Worm (Caenorhabditis elegans) whole organism, late embryonic: Measurements from ENCODE around the gene nlp-7.
A peak's percentile ranks its signal among the peaks of the same experiment; 100 is the strongest.

Experiments
- C08G9.2 ChIP-seq: sonication (generic microtip); optimal IDR thresholded peaks from 2 replicates; lab custom pipeline; 2016; ENCODE audit warnings: mild to moderate bottlenecking, missing genetic modification characterization, moderate library complexity, missing compliant biosample characterization
- C38D4.7 ChIP-seq: fragments of 200-800 bp; sonication (Bioruptor generic); optimal IDR thresholded peaks from 2 replicates; lab custom pipeline; 2018; ENCODE audit warnings: mild to moderate bottlenecking, missing genetic modification characterization, moderate library complexity, missing compliant biosample characterization
- F13H6.1 ChIP-seq: sonication (generic microtip); optimal IDR thresholded peaks from 2 replicates; lab custom pipeline; 2016; ENCODE audit warnings: missing genetic modification characterization, missing compliant biosample characterization
- K02D7.2 ChIP-seq: sonication (generic microtip); optimal IDR thresholded peaks from 2 replicates; lab custom pipeline; 2017; ENCODE audit warnings: mild to moderate bottlenecking, missing genetic modification characterization, missing compliant biosample characterization
- K09A11.1 ChIP-seq: sonication (generic microtip); optimal IDR thresholded peaks from 2 replicates; lab custom pipeline; 2017; ENCODE audit warnings: antibody characterized with exemption, mild to moderate bottlenecking, missing genetic modification characterization, missing compliant biosample characterization; ENCODE audit not compliant: insufficient read depth
- T23F11.4 ChIP-seq: fragments of 200-800 bp; sonication (Bioruptor generic); optimal IDR thresholded peaks from 2 replicates; lab custom pipeline; 2018; ENCODE audit warnings: mild to moderate bottlenecking, missing genetic modification characterization, missing compliant biosample characterization
- Y22D7AL.16 ChIP-seq: sonication (generic microtip); optimal IDR thresholded peaks from 2 replicates; lab custom pipeline; 2016; ENCODE audit warnings: missing genetic modification characterization, missing compliant biosample characterization
- ahr-1 ChIP-seq: sonication (generic microtip); optimal IDR thresholded peaks from 2 replicates; lab custom pipeline; 2016; ENCODE audit warnings: missing genetic modification characterization, missing compliant biosample characterization
- ceh-14 ChIP-seq: sonication (generic microtip); optimal IDR thresholded peaks from 2 replicates; lab custom pipeline; 2016; ENCODE audit warnings: missing genotype, missing genetic modification characterization, missing compliant biosample characterization
- ceh-30 ChIP-seq: fragments of 150-350 bp; optimal IDR thresholded peaks from 2 replicates; lab custom pipeline; 2014; ENCODE audit warnings: missing biosample characterization, missing genetic modification characterization
- ceh-45 ChIP-seq: fragments of 200-800 bp; sonication (Bioruptor generic); IDR thresholded peaks from 2 replicates; pipeline ENCODE4 v1.3.6; 2022; ENCODE audit warnings: missing genetic modification reagents, missing genetic modification characterization, missing compliant biosample characterization
- ceh-48 ChIP-seq: sonication (generic microtip); optimal IDR thresholded peaks from 2 replicates; lab custom pipeline; 2016; ENCODE audit warnings: missing genetic modification characterization, inconsistent platforms, missing compliant biosample characterization
- dve-1 ChIP-seq: sonication (generic microtip); optimal IDR thresholded peaks from 2 replicates; lab custom pipeline; 2017; ENCODE audit warnings: antibody characterized with exemption, mild to moderate bottlenecking, missing genetic modification characterization, missing compliant biosample characterization
- elt-2 ChIP-seq: sonication (generic microtip); optimal IDR thresholded peaks from 2 replicates; lab custom pipeline; 2016; ENCODE audit warnings: missing genetic modification reagents, missing genetic modification characterization, missing compliant biosample characterization
- elt-4 ChIP-seq: sonication (generic microtip); optimal IDR thresholded peaks from 2 replicates; lab custom pipeline; 2016; ENCODE audit warnings: missing genetic modification characterization, missing compliant biosample characterization
- ets-4 ChIP-seq: sonication (generic microtip); optimal IDR thresholded peaks from 2 replicates; lab custom pipeline; 2016; ENCODE audit warnings: missing genetic modification characterization, missing compliant biosample characterization
- eyg-1 ChIP-seq: sonication (generic microtip); optimal IDR thresholded peaks from 2 replicates; lab custom pipeline; 2016; ENCODE audit warnings: missing genotype, missing genetic modification characterization, missing compliant biosample characterization
- hlh-13 ChIP-seq: fragments of 200-800 bp; sonication (Bioruptor generic); optimal IDR thresholded peaks from 2 replicates; lab custom pipeline; 2018; ENCODE audit warnings: mild to moderate bottlenecking, missing genetic modification characterization, missing compliant biosample characterization
- hlh-15 ChIP-seq: sonication (generic microtip); optimal IDR thresholded peaks from 2 replicates; lab custom pipeline; 2016; ENCODE audit warnings: missing genetic modification characterization, missing compliant biosample characterization
- hlh-30 ChIP-seq: sonication (generic microtip); optimal IDR thresholded peaks from 2 replicates; lab custom pipeline; 2017; ENCODE audit warnings: antibody characterized with exemption, missing genetic modification characterization, missing compliant biosample characterization; ENCODE audit not compliant: insufficient read depth
- lin-11 ChIP-seq: fragments of 200-800 bp; sonication (Bioruptor generic); optimal IDR thresholded peaks from 2 replicates; lab custom pipeline; 2018; ENCODE audit warnings: mild to moderate bottlenecking, missing genetic modification characterization, missing compliant biosample characterization
- nhr-232 ChIP-seq: sonication (generic microtip); optimal IDR thresholded peaks from 2 replicates; lab custom pipeline; 2016; ENCODE audit warnings: missing genetic modification characterization, missing compliant biosample characterization
- npax-4 ChIP-seq: sonication (generic microtip); optimal IDR thresholded peaks from 2 replicates; lab custom pipeline; 2016; ENCODE audit warnings: missing genetic modification characterization, missing compliant biosample characterization
- odd-2 ChIP-seq: sonication (generic microtip); optimal IDR thresholded peaks from 2 replicates; lab custom pipeline; 2017; ENCODE audit warnings: antibody characterized with exemption, mild to moderate bottlenecking, missing genetic modification characterization, missing compliant biosample characterization
- pat-9 ChIP-seq: fragments of 200-800 bp; sonication (Bioruptor generic); optimal IDR thresholded peaks from 2 replicates; lab custom pipeline; 2018; ENCODE audit warnings: mild to moderate bottlenecking, missing genetic modification characterization, moderate library complexity, missing compliant biosample characterization
- pax-1 ChIP-seq: fragments of 150-350 bp; optimal IDR thresholded peaks from 2 replicates; lab custom pipeline; 2014; ENCODE audit warnings: missing biosample characterization, missing genetic modification characterization
- pha-2 ChIP-seq: sonication (generic microtip); optimal IDR thresholded peaks from 2 replicates; lab custom pipeline; 2017; ENCODE audit warnings: mild to moderate bottlenecking, missing genetic modification characterization, missing compliant biosample characterization
- pha-4 ChIP-seq: fragments of 150-350 bp; optimal IDR thresholded peaks from 2 replicates; lab custom pipeline; 2018; ENCODE audit warnings: missing biosample characterization, missing genetic modification reagents, missing genetic modification characterization
- pros-1 ChIP-seq: fragments of 150-350 bp; optimal IDR thresholded peaks from 2 replicates; lab custom pipeline; 2014; ENCODE audit warnings: missing biosample characterization, missing genetic modification reagents, missing genetic modification characterization
- sox-2 ChIP-seq: fragments of 200-800 bp; sonication (Bioruptor generic); IDR thresholded peaks from 2 replicates; pipeline ENCODE4 v1.3.6; 2022; ENCODE audit warnings: missing genetic modification reagents, missing genetic modification characterization, missing compliant biosample characterization
- syd-9 ChIP-seq: sonication (generic microtip); optimal IDR thresholded peaks from 2 replicates; lab custom pipeline; 2016; ENCODE audit warnings: mild to moderate bottlenecking, missing genetic modification characterization, moderate library complexity, missing compliant biosample characterization
- tbx-2 ChIP-seq: sonication (generic microtip); optimal IDR thresholded peaks from 2 replicates; lab custom pipeline; 2016; ENCODE audit warnings: missing genetic modification characterization, missing compliant biosample characterization
- ttx-3 ChIP-seq: sonication (generic microtip); optimal IDR thresholded peaks from 2 replicates; lab custom pipeline; 2016; ENCODE audit warnings: missing genetic modification reagents, missing genetic modification characterization, missing compliant biosample characterization
- unc-3 ChIP-seq, 2 experiments: fragments of 200-800 bp in 1 of 2; sonication (Bioruptor generic) in 1 of 2; sonication (generic microtip) in 1 of 2; conservative IDR thresholded peaks in 1 of 2; optimal IDR thresholded peaks in 1 of 2; 2 replicates each; pipeline versions ENCODE4 v1.3.6 to Lab custom; 2016 to 2022; ENCODE audit warnings: missing compliant biosample characterization in 2 of 2, missing genetic modification characterization in 2 of 2, missing genetic modification reagents in 1 of 2
- unc-42 ChIP-seq: sonication (generic microtip); optimal IDR thresholded peaks from 2 replicates; lab custom pipeline; 2016; ENCODE audit warnings: missing genotype, missing genetic modification characterization, missing compliant biosample characterization
- unc-55 ChIP-seq: sonication (generic microtip); optimal IDR thresholded peaks from 2 replicates; lab custom pipeline; 2017; ENCODE audit warnings: missing biosample characterization, missing genetic modification reagents, missing genetic modification characterization

The nlp-7 gene

DNA sequence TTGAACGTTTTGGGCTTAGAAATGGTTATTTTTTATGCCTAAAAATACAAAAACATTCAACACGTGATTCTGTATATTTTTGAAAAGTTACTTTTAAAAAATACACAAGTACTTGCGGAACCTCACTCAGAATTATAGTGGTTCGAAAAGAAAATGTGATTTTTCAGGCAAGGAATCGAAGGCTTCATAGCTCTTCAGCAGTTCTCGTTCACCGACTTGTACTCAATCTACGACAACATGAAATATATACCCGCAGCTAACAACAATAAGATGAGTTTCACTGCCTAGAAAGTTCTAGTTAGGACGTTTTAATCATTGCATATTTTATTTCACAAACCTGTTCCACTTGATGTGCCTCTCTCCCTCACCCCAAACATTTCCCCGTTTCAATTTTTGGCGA lies 30.4 kb upstream of the nlp-7 start:
- TF ChIP-seq unc-55 (GFP tag; lab: Kevin White, UChicago), result no peak
- no peak for TF ChIP-seq npax-4 (tag; lab: Kevin White, UChicago)
- TF ChIP-seq eyg-1 (tag; lab: Kevin White, UChicago), result no peak
- no peak for TF ChIP-seq ets-4 (tag; lab: Kevin White, UChicago)
- TF ChIP-seq nhr-232, result no peak
- no peak for TF ChIP-seq T23F11.4 (GFP tag; lab: Kevin White, UChicago)
- no peak for TF ChIP-seq sox-2 (GFP tag; lab: Robert Waterston, UW)
- no peak for TF ChIP-seq pha-4
- TF ChIP-seq pat-9, result no peak
- TF ChIP-seq elt-2, result no peak
- TF ChIP-seq dve-1 (tag; lab: Kevin White, UChicago), result no peak
- TF ChIP-seq ceh-48, result no peak
- TF ChIP-seq C08G9.2 (tag; lab: Kevin White, UChicago), result no peak
- TF ChIP-seq syd-9 (tag; lab: Kevin White, UChicago), result no peak
- TF ChIP-seq hlh-13 (GFP tag; lab: Kevin White, UChicago), result no peak
- no peak for TF ChIP-seq unc-3 (GFP tag; conservative IDR thresholded peaks at IDR 0.05; lab: Robert Waterston, UW)
- TF ChIP-seq unc-3 (tag; optimal IDR thresholded peaks at IDR 0.05; lab: Kevin White, UChicago), result no peak
- no peak for TF ChIP-seq unc-42 (tag; lab: Kevin White, UChicago)

DNA sequence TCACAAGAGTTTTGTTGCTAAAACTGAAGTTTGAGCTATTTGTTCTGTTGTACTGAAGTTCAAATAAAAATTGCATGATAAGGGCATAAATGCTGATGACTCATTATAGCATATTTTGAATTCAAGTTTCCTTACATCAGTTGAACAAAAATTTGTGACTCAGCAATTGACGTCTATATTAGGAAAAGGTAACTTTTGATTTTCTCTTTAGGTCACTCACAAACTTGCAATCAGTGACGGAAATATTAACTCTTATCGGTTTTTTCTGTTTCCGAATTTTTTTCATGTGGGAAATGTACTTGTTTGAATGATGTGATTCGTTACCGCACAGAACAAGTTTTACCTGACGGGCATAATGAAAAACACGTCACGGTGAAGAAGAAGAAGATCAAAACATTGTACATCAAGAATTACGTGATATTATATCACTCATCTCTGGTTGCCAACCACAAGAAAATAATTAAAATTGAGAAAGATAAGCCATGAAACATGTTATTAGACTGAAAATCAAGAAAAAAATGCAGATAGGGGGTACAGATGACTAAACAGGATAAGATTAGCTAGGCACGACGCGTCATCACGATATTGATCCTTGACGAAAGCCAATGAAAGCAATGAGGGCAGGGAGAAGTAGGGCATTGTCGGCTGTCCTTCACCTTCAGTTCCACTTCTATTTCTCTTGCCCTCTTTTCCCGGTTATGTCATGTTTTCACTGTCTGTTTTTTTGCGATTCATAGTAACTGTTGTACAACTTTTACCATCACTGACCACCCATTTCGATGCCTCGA lies 29.1 kb upstream of the nlp-7 start:
- TF ChIP-seq F13H6.1 (tag; lab: Kevin White, UChicago) (no peak), pax-1 (tag; lab: Kevin White, UChicago) (no peak), Y22D7AL.16 (no peak), hlh-13 (GFP tag; lab: Kevin White, UChicago) (no peak), ceh-45 (GFP tag; lab: Robert Waterston, UW) (no peak), odd-2 (tag; lab: Kevin White, UChicago) (no peak), ahr-1 (tag; lab: Kevin White, UChicago) (no peak), K09A11.1 (tag; lab: Kevin White, UChicago) (no peak), C38D4.7 (GFP tag; lab: Kevin White, UChicago) (no peak), elt-2 (no peak), pha-2 (tag; lab: Kevin White, UChicago) (no peak), hlh-30 (no peak), lin-11 (tag; lab: Kevin White, UChicago) (no peak), K02D7.2 (tag; lab: Kevin White, UChicago) (no peak), pros-1 (tag; lab: Kevin White, UChicago) (no peak), ttx-3 (tag; lab: Kevin White, UChicago) (no peak), ceh-30 (no peak), npax-4 (tag; lab: Kevin White, UChicago) (no peak), ceh-14 (tag; lab: Kevin White, UChicago) (no peak), elt-4 (no peak)
- TF ChIP-seq, all 69 proteins: peak for 0

DNA sequence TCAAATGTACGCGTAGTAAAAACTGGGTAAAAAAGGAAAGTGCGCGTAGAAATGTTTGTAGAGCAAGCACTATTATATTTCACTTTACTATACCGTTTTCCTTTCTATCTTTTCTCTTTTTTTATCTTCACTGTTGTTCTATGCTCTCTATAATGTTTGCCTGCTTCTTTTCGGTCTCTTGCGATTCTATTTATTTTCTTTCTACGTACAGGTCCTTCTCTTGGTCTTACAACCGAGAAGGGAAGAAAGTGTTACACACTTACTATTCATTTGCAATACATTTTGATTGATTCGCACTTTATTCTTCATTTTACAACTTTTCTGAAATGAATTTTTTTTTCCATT lies 28.6 kb upstream of the nlp-7 start:
- no peak for TF ChIP-seq tbx-2 (tag; lab: Kevin White, UChicago)
- no peak for TF ChIP-seq ceh-30
- no peak for TF ChIP-seq elt-4
- no peak for TF ChIP-seq hlh-15 (tag; lab: Kevin White, UChicago)
- TF ChIP-seq dve-1 (tag; lab: Kevin White, UChicago), result peak; percentile 9
- peak; percentile 37 for TF ChIP-seq pax-1 (tag; lab: Kevin White, UChicago)
- TF ChIP-seq unc-3 (GFP tag; conservative IDR thresholded peaks at IDR 0.05; lab: Robert Waterston, UW), result no peak
- no peak for TF ChIP-seq unc-3 (tag; optimal IDR thresholded peaks at IDR 0.05; lab: Kevin White, UChicago)
